Fruit fly (Drosophila melanogaster): Measurements from ENCODE around the gene rg.

Gene rg

DNA sequence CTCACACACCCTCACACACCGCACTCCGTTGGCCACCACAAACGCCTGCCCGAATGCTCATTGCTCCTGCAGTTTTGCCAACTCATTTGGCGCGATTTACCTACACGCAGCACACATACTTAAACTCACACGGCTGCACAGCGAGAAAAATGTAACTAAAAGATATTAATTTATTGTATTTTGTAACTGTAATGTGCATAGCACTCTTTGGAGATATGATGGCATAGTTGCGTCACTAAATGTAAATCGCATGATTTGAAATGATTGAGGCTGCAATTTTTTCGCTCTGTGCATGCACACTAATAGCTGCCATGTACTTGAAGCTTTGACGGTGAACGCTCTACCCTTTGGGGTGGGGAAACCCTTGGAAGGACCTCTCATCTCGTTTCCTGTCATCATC is 58.3 kb downstream of the rg start (continued):
- TF ChIP-seq NC2α (GFP tag; optimal IDR thresholded peaks at IDR 0.05) (no peak), CG30403 (GFP tag; optimal IDR thresholded peaks at IDR 0.05) (peak; percentile 37), CG7556 (GFP tag; optimal IDR thresholded peaks at IDR 0.05) (peak; percentile 24), CG11504 (tag; optimal IDR thresholded peaks at IDR 0.05) (peak; percentile 55), scrt (GFP tag; optimal IDR thresholded peaks at IDR 0.05) (peak; percentile 8), eve (GFP tag; optimal IDR thresholded peaks at IDR 0.05) (peak in 1 of 2 experiments; percentile 32), CG9932 (GFP tag; IDR thresholded peaks at IDR 0.05) (0 out of 2 replicates have a peak, but pooled peaks have one; percentile 5), ranshi (GFP tag; IDR thresholded peaks at IDR 0.05) (0 out of 2 replicates have a peak, but pooled peaks have one; percentile 30), CG2678 (tag; optimal IDR thresholded peaks at IDR 0.05) (peak; percentile 53), Oli (tag; optimal IDR thresholded peaks at IDR 0.05) (peak; percentile 25), org-1 (GFP tag; optimal IDR thresholded peaks at IDR 0.05) (peak; percentile 4), Meics (GFP tag; optimal IDR thresholded peaks at IDR 0.05) (peak; percentile 5), dmrt99B (tag; optimal IDR thresholded peaks at IDR 0.05) (peak; percentile 55), CG17359 (tag; optimal IDR thresholded peaks at IDR 0.05) (peak; percentile 36), Ets65A (GFP tag) (peak; percentile 73), CG4707 (GFP tag; optimal IDR thresholded peaks at IDR 0.05) (no peak), CG17328 (GFP tag; IDR thresholded peaks at IDR 0.05) (peak; percentile 49; the same call in 1 of the 2 replicates), dimm (GFP tag; IDR thresholded peaks at IDR 0.05) (no peak), Fer3 (tag; optimal IDR thresholded peaks at IDR 0.05) (peak; percentile 8), CG1832 (GFP tag; optimal IDR thresholded peaks at IDR 0.05) (no peak), Dll (GFP tag; IDR thresholded peaks at IDR 0.05; ENCODE audit: partially characterized antibody) (no peak), grau (tag; optimal IDR thresholded peaks at IDR 0.05) (peak; percentile 42), CG10267 (tag; optimal IDR thresholded peaks at IDR 0.05) (peak; percentile 7), CG32532 (GFP tag; IDR thresholded peaks at IDR 0.05) (peak; percentile 36; the same call in 1 of the 2 replicates), CG7839 (tag; optimal IDR thresholded peaks at IDR 0.05) (peak; percentile 51), Chrac-16 (GFP tag; optimal IDR thresholded peaks at IDR 0.05) (no peak), sob (GFP tag; IDR thresholded peaks at IDR 0.05) (0 out of 2 replicates have a peak, but pooled peaks have one; percentile 36), lola (GFP tag; optimal IDR thresholded peaks at IDR 0.05) (peak in 1 of 3 experiments; percentile 6), phol (tag; optimal IDR thresholded peaks at IDR 0.05) (peak; percentile 19), Hsf (GFP tag; optimal IDR thresholded peaks at IDR 0.05) (peak; percentile 15), hkb (optimal IDR thresholded peaks at IDR 0.05) (no peak), hkb (GFP tag; IDR thresholded peaks at IDR 0.05) (peak; percentile 69), Blimp-1 (GFP tag; optimal IDR thresholded peaks at IDR 0.05) (peak; percentile 26), zen2 (GFP tag; IDR thresholded peaks at IDR 0.05; ENCODE audit: partially characterized antibody) (no peak), Ptx1 (GFP tag; IDR thresholded peaks at IDR 0.05) (peak; percentile 50; the same call in 1 of the 2 replicates), ara (GFP tag; IDR thresholded peaks at IDR 0.05) (peak; percentile 15; the same call in 1 of the 2 replicates), tgo (GFP tag; IDR thresholded peaks at IDR 0.05) (peak; percentile 50; the same call in 2 of the 3 replicates), Hmr (GFP tag; optimal IDR thresholded peaks at IDR 0.05) (peak; percentile 29), dpn (GFP tag; optimal IDR thresholded peaks at IDR 0.05) (peak in 1 of 2 experiments; percentile 14), ind (GFP tag; optimal IDR thresholded peaks at IDR 0.05) (peak; percentile 4), pan (optimal IDR thresholded peaks at IDR 0.05) (no peak), pan (GFP tag; optimal IDR thresholded peaks at IDR 0.05 in 1 of 2, IDR thresholded peaks at IDR 0.05 in 1 of 2) (peak in 1 of 2 experiments; percentile 31), CG2116 (GFP tag; optimal IDR thresholded peaks at IDR 0.05) (no peak), zen (tag; optimal IDR thresholded peaks at IDR 0.05) (no peak), Rfx (GFP tag; IDR thresholded peaks at IDR 0.05) (peak; percentile 46), CG10979 (tag; optimal IDR thresholded peaks at IDR 0.05) (peak; percentile 26), CG14441 (GFP tag; IDR thresholded peaks at IDR 0.05) (peak; percentile 48; the same call in 1 of the 2 replicates), ase (GFP tag; IDR thresholded peaks at IDR 0.05) (peak; percentile 36; the same call in 1 of the 3 replicates), CG1647 (GFP tag; optimal IDR thresholded peaks at IDR 0.05) (no peak), Xbp1 (GFP tag; optimal IDR thresholded peaks at IDR 0.05) (peak; percentile 11)

Measured in whole organism, embryonic.